Fruit fly (Drosophila melanogaster): Measurements from ENCODE around the gene REPTOR-BP.
A peak's percentile ranks its signal among the peaks of the same experiment; 100 is the strongest.

The REPTOR-BP gene

dm6 chr2L:10222550-10223231, 41.2 kb upstream of the REPTOR-BP start, which contains the start of gene Bcs1 (continued):
- TF ChIP-seq oc (tag; optimal IDR thresholded peaks at IDR 0.05) (no peak), lilli (GFP tag; optimal IDR thresholded peaks at IDR 0.05) (no peak), insv (GFP tag; optimal IDR thresholded peaks at IDR 0.05) (no peak), ranshi (GFP tag; IDR thresholded peaks at IDR 0.05) (no peak), ttk (GFP tag; IDR thresholded peaks at IDR 0.05) (no peak), HLH3B (GFP tag; IDR thresholded peaks at IDR 0.05) (no peak), bowl (GFP tag; IDR thresholded peaks at IDR 0.05) (no peak), trem (tag; optimal IDR thresholded peaks at IDR 0.05) (peak; percentile 48), row (GFP tag; IDR thresholded peaks at IDR 0.05) (no peak), Bgb (GFP tag; IDR thresholded peaks at IDR 0.05; ENCODE audit: partially characterized antibody) (no peak), inv (GFP tag; IDR thresholded peaks at IDR 0.05; ENCODE audit: partially characterized antibody) (no peak), gro (GFP tag; optimal IDR thresholded peaks at IDR 0.05) (no peak), CG4730 (GFP tag; IDR thresholded peaks at IDR 0.05) (no peak), CG17802 (tag; optimal IDR thresholded peaks at IDR 0.05) (no peak), HHEX (GFP tag; optimal IDR thresholded peaks at IDR 0.05) (no peak), CG8944 (GFP tag; optimal IDR thresholded peaks at IDR 0.05) (no peak), Dp (GFP tag; optimal IDR thresholded peaks at IDR 0.05) (peak; percentile 26), CG15696 (tag; optimal IDR thresholded peaks at IDR 0.05) (no peak), sr (GFP tag; IDR thresholded peaks at IDR 0.05) (no peak), CG13624 (GFP tag; optimal IDR thresholded peaks at IDR 0.05) (no peak), pan (optimal IDR thresholded peaks at IDR 0.05) (no peak), pan (GFP tag; optimal IDR thresholded peaks at IDR 0.05 in 1 of 2, IDR thresholded peaks at IDR 0.05 in 1 of 2) (no peak), CG11560 (tag; IDR thresholded peaks at IDR 0.05) (no peak), CG30403 (GFP tag; optimal IDR thresholded peaks at IDR 0.05) (no peak), CG14965 (GFP tag; optimal IDR thresholded peaks at IDR 0.05; ENCODE audit: borderline replicate concordance) (no peak), nerfin-1 (tag; optimal IDR thresholded peaks at IDR 0.05) (peak; percentile 21), tin (GFP tag; optimal IDR thresholded peaks at IDR 0.05) (no peak), Sox100B (GFP tag; optimal IDR thresholded peaks at IDR 0.05) (no peak), CG18476 (GFP tag; optimal IDR thresholded peaks at IDR 0.05) (no peak), YL-1 (GFP tag; optimal IDR thresholded peaks at IDR 0.05) (peak; percentile 26), sd (tag; optimal IDR thresholded peaks at IDR 0.05) (peak; percentile 27), wor (GFP tag; IDR thresholded peaks at IDR 0.05) (no peak), bab2 (GFP tag; optimal IDR thresholded peaks at IDR 0.05) (no peak), ken (GFP tag; IDR thresholded peaks at IDR 0.05) (no peak), CG11398 (GFP tag; optimal IDR thresholded peaks at IDR 0.05) (no peak), CG14710 (tag; optimal IDR thresholded peaks at IDR 0.05) (peak; percentile 15), CG34224 (GFP tag; IDR thresholded peaks at IDR 0.05; ENCODE audit: partially characterized antibody) (no peak), Sry-δ (GFP tag; optimal IDR thresholded peaks at IDR 0.05) (no peak), CG30431 (GFP tag; optimal IDR thresholded peaks at IDR 0.05) (no peak), klu (GFP tag; IDR thresholded peaks at IDR 0.05) (no peak), zf30C (GFP tag; optimal IDR thresholded peaks at IDR 0.05) (no peak), CG18599 (GFP tag; optimal IDR thresholded peaks at IDR 0.05) (no peak), vvl (GFP tag; IDR thresholded peaks at IDR 0.05) (no peak), CG6813 (GFP tag; optimal IDR thresholded peaks at IDR 0.05) (no peak)
